Fruit fly (Drosophila melanogaster) whole organism, embryonic: Measurements from ENCODE around the gene Vha16-2.
A peak's percentile ranks its signal among the peaks of the same experiment; 100 is the strongest.

Experiments
- CG10654 ChIP-seq: fragments of 200-800 bp; sonication (Bioruptor generic); optimal IDR thresholded peaks from 2 replicates; lab custom pipeline; 2016; ENCODE audit warnings: missing biosample characterization, missing genetic modification characterization
- CG11093 ChIP-seq: fragments of 200-800 bp; sonication (Bioruptor generic); IDR thresholded peaks from 3 replicates; pipeline ENCODE4 v1.3.6; 2022; ENCODE audit warnings: missing biosample characterization, missing genetic modification characterization
- CG13123 ChIP-seq: fragments of 200-800 bp; sonication (Bioruptor generic); optimal IDR thresholded peaks from 2 replicates; lab custom pipeline; 2016; ENCODE audit warnings: missing biosample characterization, missing genetic modification characterization
- CG13775 ChIP-seq: fragments of 200-800 bp; sonication (Bioruptor generic); optimal IDR thresholded peaks from 3 replicates; lab custom pipeline; 2017; ENCODE audit warnings: missing biosample characterization, mild to moderate bottlenecking, missing genetic modification characterization
- CG2202 ChIP-seq: fragments of 200-800 bp; sonication (Bioruptor generic); optimal IDR thresholded peaks from 2 replicates; lab custom pipeline; 2018; ENCODE audit warnings: missing biosample characterization, mild to moderate bottlenecking, missing genetic modification characterization
- CG2678 ChIP-seq: fragments of 200-800 bp; sonication (Bioruptor generic); optimal IDR thresholded peaks from 3 replicates; lab custom pipeline; 2019; ENCODE audit warnings: missing biosample characterization, mild to moderate bottlenecking, missing genetic modification characterization, moderate library complexity
- CG30020 ChIP-seq: fragments of 200-800 bp; optimal IDR thresholded peaks from 2 replicates; lab custom pipeline; 2019; ENCODE audit warnings: missing biosample characterization, mild to moderate bottlenecking, missing genetic modification characterization, moderate library complexity
- CG30403 ChIP-seq: fragments of 200-800 bp; sonication (Bioruptor generic); optimal IDR thresholded peaks from 3 replicates; lab custom pipeline; 2016; ENCODE audit warnings: missing biosample characterization, missing genetic modification characterization
- CG31388 ChIP-seq: fragments of 200-800 bp; sonication (Bioruptor generic); optimal IDR thresholded peaks from 2 replicates; lab custom pipeline; 2016; ENCODE audit warnings: missing biosample characterization, missing genetic modification characterization
- CG3995 ChIP-seq: fragments of 200-800 bp; sonication (Bioruptor generic); optimal IDR thresholded peaks from 3 replicates; lab custom pipeline; 2016; ENCODE audit warnings: missing biosample characterization, missing genetic modification characterization
- CG4707 ChIP-seq: fragments of 200-800 bp; sonication (Bioruptor generic); optimal IDR thresholded peaks from 2 replicates; lab custom pipeline; 2018; ENCODE audit warnings: missing biosample characterization, mild to moderate bottlenecking, missing genetic modification characterization, moderate library complexity
- CG5180 ChIP-seq: fragments of 200-800 bp; sonication (Bioruptor generic); optimal IDR thresholded peaks from 3 replicates; lab custom pipeline; 2017; ENCODE audit warnings: missing biosample characterization, missing genetic modification characterization, mild to moderate bottlenecking, moderate library complexity, missing genetic modification reagents
- CG6683 ChIP-seq: fragments of 200-800 bp; sonication (Bioruptor generic); optimal IDR thresholded peaks from 2 replicates; lab custom pipeline; 2017; ENCODE audit warnings: missing biosample characterization, mild to moderate bottlenecking, missing genetic modification characterization, missing genetic modification reagents
- CG6813 ChIP-seq: fragments of 200-800 bp; sonication (Bioruptor generic); optimal IDR thresholded peaks from 2 replicates; lab custom pipeline; 2017; ENCODE audit warnings: missing biosample characterization, missing genetic modification characterization, mild to moderate bottlenecking, moderate library complexity, missing genetic modification reagents
- CG7271 ChIP-seq: fragments of 200-800 bp; sonication (Bioruptor generic); optimal IDR thresholded peaks from 2 replicates; lab custom pipeline; 2018; ENCODE audit warnings: missing biosample characterization, mild to moderate bottlenecking, missing genetic modification characterization, moderate library complexity
- CG7556 ChIP-seq: fragments of 200-800 bp; sonication (Bioruptor generic); optimal IDR thresholded peaks from 2 replicates; lab custom pipeline; 2017; ENCODE audit warnings: missing biosample characterization, mild to moderate bottlenecking, missing genetic modification characterization
- E2f1 ChIP-seq: fragments of 200-800 bp; sonication (Bioruptor generic); IDR thresholded peaks from 2 replicates; pipeline ENCODE4 v1.3.6; 2022; ENCODE audit warnings: missing biosample characterization, missing genetic modification characterization
- Elba2 ChIP-seq: fragments of 200-800 bp; sonication (Bioruptor generic); optimal IDR thresholded peaks from 3 replicates; lab custom pipeline; 2016; ENCODE audit warnings: missing biosample characterization, missing genetic modification characterization
- HmgZ ChIP-seq: fragments of 200-800 bp; sonication (Bioruptor generic); optimal IDR thresholded peaks from 2 replicates; lab custom pipeline; 2018; ENCODE audit warnings: missing biosample characterization, mild to moderate bottlenecking, missing genetic modification characterization
- Hr51 ChIP-seq, 2 experiments: fragments of 200-800 bp; sonication (Bioruptor generic); optimal IDR thresholded peaks; 2 replicates in 1 of 2; 3 replicates in 1 of 2; lab custom pipeline; 2016 to 2018; ENCODE audit warnings: missing biosample characterization in 2 of 2, missing genetic modification characterization in 2 of 2, mild to moderate bottlenecking in 1 of 2, moderate library complexity in 1 of 2
- Med ChIP-seq: fragments of 200-800 bp; sonication (Bioruptor generic); peaks from one replicate; lab custom pipeline; 2016; ENCODE audit warnings: missing biosample characterization, missing genetic modification characterization, mild to moderate bottlenecking, inconsistent platforms, moderate library complexity
- NC2β ChIP-seq: fragments of 200-800 bp; sonication (Bioruptor generic); optimal IDR thresholded peaks from 2 replicates; lab custom pipeline; 2016; ENCODE audit warnings: missing biosample characterization, missing genetic modification characterization
- Nf-YC ChIP-seq: fragments of 200-800 bp; optimal IDR thresholded peaks from 3 replicates; lab custom pipeline; 2019; ENCODE audit warnings: missing biosample characterization, mild to moderate bottlenecking, missing genetic modification characterization, moderate library complexity
- Oli ChIP-seq: fragments of 200-800 bp; sonication (Bioruptor generic); optimal IDR thresholded peaks from 2 replicates; lab custom pipeline; 2018; ENCODE audit warnings: missing biosample characterization, mild to moderate bottlenecking, missing genetic modification characterization, moderate library complexity
- Opbp ChIP-seq: fragments of 200-800 bp; sonication (Bioruptor generic); IDR thresholded peaks from 3 replicates; pipeline ENCODE4 v1.3.6; 2022; ENCODE audit warnings: missing biosample characterization, missing genetic modification characterization; ENCODE audit not compliant: partially characterized antibody
- Ravus ChIP-seq: fragments of 200-800 bp; sonication (Bioruptor generic); IDR thresholded peaks from 2 replicates; pipeline ENCODE4 v1.3.6; 2022; ENCODE audit warnings: missing biosample characterization, missing genetic modification characterization
- Sox102F ChIP-seq: fragments of 200-800 bp; sonication (Bioruptor generic); optimal IDR thresholded peaks from 2 replicates; lab custom pipeline; 2018; ENCODE audit warnings: missing biosample characterization, mild to moderate bottlenecking, missing genetic modification characterization, moderate library complexity
- Sry-δ ChIP-seq: fragments of 200-800 bp; sonication (Bioruptor generic); optimal IDR thresholded peaks from 2 replicates; lab custom pipeline; 2016; ENCODE audit warnings: missing biosample characterization, missing genetic modification characterization
- Ssrp ChIP-seq: fragments of 200-800 bp; sonication (Bioruptor generic); optimal IDR thresholded peaks from 2 replicates; lab custom pipeline; 2018; ENCODE audit warnings: missing biosample characterization, mild to moderate bottlenecking, missing genetic modification characterization, moderate library complexity
- aop ChIP-seq: fragments of 200-800 bp; sonication (Bioruptor generic); IDR thresholded peaks from 2 replicates; pipeline ENCODE4 v1.3.6; 2022; ENCODE audit warnings: missing biosample characterization, missing genetic modification characterization
- ap ChIP-seq: fragments of 200-800 bp; sonication (Bioruptor generic); IDR thresholded peaks from 2 replicates; pipeline ENCODE4 v1.3.6; 2022; ENCODE audit warnings: missing biosample characterization, missing genetic modification characterization
- bigmax ChIP-seq: fragments of 200-800 bp; sonication (Bioruptor generic); optimal IDR thresholded peaks from 2 replicates; lab custom pipeline; 2018; ENCODE audit warnings: missing biosample characterization, mild to moderate bottlenecking, missing genetic modification characterization
- caup ChIP-seq: fragments of 200-800 bp; sonication (Bioruptor generic); optimal IDR thresholded peaks from 3 replicates; lab custom pipeline; 2017; ENCODE audit warnings: missing biosample characterization, mild to moderate bottlenecking, missing genetic modification characterization, moderate library complexity; ENCODE audit not compliant: severe bottlenecking
- chn ChIP-seq: fragments of 200-800 bp; sonication (Bioruptor generic); optimal IDR thresholded peaks from 2 replicates; lab custom pipeline; 2016; ENCODE audit warnings: missing biosample characterization, missing genetic modification characterization
- disco-r ChIP-seq: fragments of 200-800 bp; sonication (Bioruptor generic); optimal IDR thresholded peaks from 2 replicates; lab custom pipeline; 2016; ENCODE audit warnings: missing biosample characterization, missing genetic modification characterization
- fd3F ChIP-seq: fragments of 200-800 bp; sonication (Bioruptor generic); optimal IDR thresholded peaks from 2 replicates; lab custom pipeline; 2018; ENCODE audit warnings: missing biosample characterization, mild to moderate bottlenecking, missing genetic modification characterization, moderate library complexity
- hth ChIP-seq: fragments of >200 bp; optimal IDR thresholded peaks from 2 replicates; lab custom pipeline; 2017; ENCODE audit warnings: inconsistent platforms
- kni ChIP-seq: fragments of 200-800 bp; sonication (Bioruptor generic); optimal IDR thresholded peaks from 3 replicates; lab custom pipeline; 2017; ENCODE audit warnings: mild to moderate bottlenecking, missing biosample characterization, missing genetic modification reagents, missing genetic modification characterization
- lov ChIP-seq, 2 experiments: fragments of 200-800 bp in 1 of 2; fragments of >200 bp in 1 of 2; sonication (Bioruptor generic) in 1 of 2; IDR thresholded peaks in 1 of 2; optimal IDR thresholded peaks in 1 of 2; 2 replicates in 1 of 2; 3 replicates in 1 of 2; pipeline versions ENCODE4 v1.3.6 to Lab custom; 2017 to 2022; ENCODE audit warnings: missing biosample characterization in 1 of 2, missing genetic modification characterization in 1 of 2
- maf-S ChIP-seq: fragments of 200-800 bp; sonication (Bioruptor generic); optimal IDR thresholded peaks from 2 replicates; lab custom pipeline; 2016; ENCODE audit warnings: missing biosample characterization, missing genetic modification characterization
- nerfin-1 ChIP-seq: fragments of 200-800 bp; sonication (Bioruptor generic); optimal IDR thresholded peaks from 3 replicates; lab custom pipeline; 2019; ENCODE audit warnings: missing biosample characterization, mild to moderate bottlenecking, missing genetic modification characterization, moderate library complexity
- seq ChIP-seq: fragments of 200-800 bp; sonication (Bioruptor generic); IDR thresholded peaks from 2 replicates; pipeline ENCODE4 v1.3.6; 2022; ENCODE audit warnings: missing biosample characterization, missing genetic modification characterization
- slou ChIP-seq: fragments of 200-800 bp; sonication (Bioruptor generic); optimal IDR thresholded peaks from 3 replicates; lab custom pipeline; 2016; ENCODE audit warnings: missing biosample characterization, missing genetic modification characterization
- tll ChIP-seq, 2 experiments: fragments of 200-800 bp in 1 of 2; fragments of >200 bp in 1 of 2; sonication (Bioruptor generic) in 1 of 2; optimal IDR thresholded peaks; 2 replicates each; lab custom pipeline; 2017 to 2019; ENCODE audit warnings: missing biosample characterization in 2 of 2, missing genetic modification characterization in 2 of 2, mild to moderate bottlenecking in 1 of 2, moderate library complexity in 1 of 2
- toy ChIP-seq: fragments of 200-800 bp; sonication (Bioruptor generic); IDR thresholded peaks from 2 replicates; pipeline ENCODE4 v1.3.6; 2022; ENCODE audit warnings: missing biosample characterization, missing genetic modification characterization
- tup ChIP-seq: fragments of 200-800 bp; sonication (Bioruptor generic); optimal IDR thresholded peaks from 2 replicates; lab custom pipeline; 2016; ENCODE audit warnings: missing biosample characterization, mild to moderate bottlenecking, missing genetic modification characterization, moderate library complexity
- twi ChIP-seq: fragments of 200-800 bp; optimal IDR thresholded peaks from 2 replicates; lab custom pipeline; 2019; ENCODE audit warnings: missing biosample characterization, mild to moderate bottlenecking, missing genetic modification characterization, moderate library complexity
- zen2 ChIP-seq: fragments of 200-800 bp; sonication (Bioruptor generic); IDR thresholded peaks from 3 replicates; pipeline ENCODE4 v1.3.6; 2022; ENCODE audit warnings: missing biosample characterization, missing genetic modification characterization; ENCODE audit not compliant: partially characterized antibody

The Vha16-2 gene

dm6 chr3L:11491222-11491873 lies 16.6 kb downstream of the Vha16-2 start (continued):
- TF ChIP-seq CG11093 (GFP tag; lab: Robert Waterston, UW): no peak
- TF ChIP-seq E2f1 (GFP tag; lab: Robert Waterston, UW): peak; percentile 66; the same call in 1 of the 2 replicates
- TF ChIP-seq CG10654 (GFP tag; lab: Kevin White, UChicago): peak; percentile 12
- TF ChIP-seq maf-S: peak; percentile 41
- TF ChIP-seq Opbp (GFP tag; lab: Robert Waterston, UW): no peak
- TF ChIP-seq CG2678: peak; percentile 78
- TF ChIP-seq Elba2: no peak
- TF ChIP-seq CG6813 (GFP tag; lab: Kevin White, UChicago): peak; percentile 23
- peak; percentile 33 for TF ChIP-seq nerfin-1 (tag; lab: Kevin White, UChicago)
- no peak for TF ChIP-seq CG4707 (GFP tag; lab: Kevin White, UChicago)
- TF ChIP-seq lov (optimal IDR thresholded peaks at IDR 0.05; lab: Kevin White, UChicago): no peak
- TF ChIP-seq lov (GFP tag; IDR thresholded peaks at IDR 0.05; lab: Robert Waterston, UW): peak; percentile 50; the same call in 1 of the 3 replicates
- TF ChIP-seq Ssrp (tag; lab: Kevin White, UChicago): peak; percentile 53
- TF ChIP-seq chn (GFP tag; lab: Kevin White, UChicago): peak; percentile 15
- TF ChIP-seq disco-r (GFP tag; lab: Kevin White, UChicago): no peak
- peak in 1 of 2 experiments; percentile 24 for TF ChIP-seq tll (GFP tag; optimal IDR thresholded peaks at IDR 0.05; lab: Kevin White, UChicago)
- no peak for TF ChIP-seq twi
- TF ChIP-seq Oli: peak; percentile 67
- no peak for TF ChIP-seq toy (GFP tag; lab: Robert Waterston, UW)
- TF ChIP-seq Med (GFP tag; lab: Kevin White, UChicago): peak; percentile 89
- TF ChIP-seq CG6683: no peak
- no peak for TF ChIP-seq CG30020 (tag; lab: Kevin White, UChicago)
- TF ChIP-seq slou: no peak
- no peak for TF ChIP-seq zen2 (GFP tag; lab: Robert Waterston, UW)
- no peak for TF ChIP-seq CG2202 (tag; lab: Kevin White, UChicago)
- TF ChIP-seq CG13123 (GFP tag; lab: Kevin White, UChicago): peak; percentile 8
- TF ChIP-seq CG31388: no peak
- no peak for TF ChIP-seq kni (GFP tag; lab: Kevin White, UChicago)
- no peak for TF ChIP-seq CG7271 (tag; lab: Kevin White, UChicago)
- TF ChIP-seq Sry-δ (GFP tag; lab: Kevin White, UChicago): peak; percentile 25
- peak; percentile 20 for TF ChIP-seq Nf-YC (tag; lab: Kevin White, UChicago)
- peak; percentile 49 for TF ChIP-seq CG7556 (GFP tag; lab: Kevin White, UChicago)
- no peak for TF ChIP-seq NC2β (GFP tag; lab: Kevin White, UChicago)
- peak in 1 of 2 experiments; percentile 72 for TF ChIP-seq Hr51 (GFP tag; optimal IDR thresholded peaks at IDR 0.05; lab: Kevin White, UChicago)
- no peak; the same call in 1 of the 2 replicates for TF ChIP-seq Ravus (GFP tag; lab: Robert Waterston, UW)
- TF ChIP-seq bigmax (GFP tag; lab: Kevin White, UChicago): no peak
- TF ChIP-seq Sox102F (GFP tag; lab: Kevin White, UChicago): peak; percentile 67
- peak; percentile 45 for TF ChIP-seq caup (GFP tag; lab: Kevin White, UChicago)
- no peak for TF ChIP-seq tup (GFP tag; lab: Kevin White, UChicago)
- TF ChIP-seq HmgZ (tag; lab: Kevin White, UChicago): peak; percentile 60
- peak; percentile 65 for TF ChIP-seq fd3F (GFP tag; lab: Kevin White, UChicago)
- TF ChIP-seq CG30403 (GFP tag; lab: Kevin White, UChicago): peak; percentile 69
- TF ChIP-seq hth (lab: Kevin White, UChicago): no peak
- TF ChIP-seq seq (GFP tag; lab: Robert Waterston, UW): 0 out of 2 replicates have a peak, but pooled peaks have one; percentile 16
- TF ChIP-seq aop: peak; percentile 30; the same call in 1 of the 2 replicates
- peak; percentile 47 for TF ChIP-seq CG13775 (GFP tag; lab: Kevin White, UChicago)
- peak; percentile 59 for TF ChIP-seq ap (GFP tag; lab: Robert Waterston, UW)
- peak; percentile 3 for TF ChIP-seq CG5180 (GFP tag; lab: Kevin White, UChicago)
- TF ChIP-seq CG3995: peak; percentile 11
